Fruit fly (Drosophila melanogaster) whole organism, embryonic: ENCODE results near the gene Cpr62Bc.

Source experiments
- ATbp ChIP-seq: fragments of 200-800 bp; sonication (Bioruptor generic); optimal IDR thresholded peaks from 2 replicates; lab custom pipeline; 2017; ENCODE audit warnings: missing biosample characterization, mild to moderate bottlenecking, missing genetic modification characterization, missing genetic modification reagents
- Abd-B ChIP-seq: fragments of 200-800 bp; sonication (Bioruptor generic); optimal IDR thresholded peaks from 2 replicates; lab custom pipeline; 2018; ENCODE audit warnings: missing biosample characterization, mild to moderate bottlenecking, missing genetic modification characterization, moderate library complexity
- Ada2b ChIP-seq: fragments of 200-800 bp; sonication (Bioruptor generic); IDR thresholded peaks from 2 replicates; pipeline ENCODE4 v1.3.6; 2022; ENCODE audit warnings: missing biosample characterization, missing genetic modification characterization
- B-H1 ChIP-seq: fragments of 200-800 bp; sonication (Bioruptor generic); IDR thresholded peaks from 3 replicates; pipeline ENCODE4 v1.3.6; 2022; ENCODE audit warnings: missing biosample characterization, missing genetic modification characterization
- Bdp1 ChIP-seq: fragments of 200-800 bp; sonication (Bioruptor generic); optimal IDR thresholded peaks from 3 replicates; lab custom pipeline; 2016; ENCODE audit warnings: missing biosample characterization, missing genetic modification characterization
- CG1024 ChIP-seq: fragments of 200-800 bp; sonication (Bioruptor generic); IDR thresholded peaks from 2 replicates; pipeline ENCODE4 v1.3.6; 2022; ENCODE audit warnings: missing biosample characterization, missing genetic modification characterization
- CG11695 ChIP-seq: fragments of 200-800 bp; sonication (Bioruptor generic); IDR thresholded peaks from 3 replicates; pipeline ENCODE4 v1.3.6; 2022; ENCODE audit warnings: missing biosample characterization, missing genetic modification characterization
- CG12071 ChIP-seq: fragments of 200-800 bp; sonication (Bioruptor generic); optimal IDR thresholded peaks from 3 replicates; lab custom pipeline; 2018; ENCODE audit warnings: missing biosample characterization, mild to moderate bottlenecking, missing genetic modification characterization
- CG13123 ChIP-seq: fragments of 200-800 bp; sonication (Bioruptor generic); optimal IDR thresholded peaks from 2 replicates; lab custom pipeline; 2016; ENCODE audit warnings: missing biosample characterization, missing genetic modification characterization
- CG14050 ChIP-seq: fragments of 200-800 bp; sonication (Bioruptor generic); IDR thresholded peaks from 3 replicates; pipeline ENCODE4 v1.3.6; 2022; ENCODE audit warnings: missing biosample characterization, missing genetic modification characterization
- CG15073 ChIP-seq: fragments of 200-800 bp; sonication (Bioruptor generic); optimal IDR thresholded peaks from 2 replicates; lab custom pipeline; 2016; ENCODE audit warnings: missing biosample characterization, missing genetic modification characterization
- CG16779 ChIP-seq: fragments of 200-800 bp; sonication (Bioruptor generic); IDR thresholded peaks from 2 replicates; pipeline ENCODE4 v1.3.6; 2022; ENCODE audit warnings: missing biosample characterization, missing genetic modification characterization
- CG17829 ChIP-seq: fragments of 200-800 bp; optimal IDR thresholded peaks from 2 replicates; lab custom pipeline; 2019; ENCODE audit warnings: missing biosample characterization, mild to moderate bottlenecking, missing genetic modification characterization, moderate library complexity
- CG18476 ChIP-seq: fragments of 200-800 bp; sonication (Bioruptor generic); optimal IDR thresholded peaks from 2 replicates; lab custom pipeline; 2016; ENCODE audit warnings: missing biosample characterization, mild to moderate bottlenecking, missing genetic modification characterization
- CG2875 ChIP-seq: fragments of 200-800 bp; sonication (Bioruptor generic); optimal IDR thresholded peaks from 2 replicates; lab custom pipeline; 2017; ENCODE audit warnings: missing biosample characterization, mild to moderate bottlenecking, missing genetic modification characterization, missing genetic modification reagents
- CG33213 ChIP-seq: fragments of 200-800 bp; sonication (Bioruptor generic); optimal IDR thresholded peaks from 3 replicates; lab custom pipeline; 2016; ENCODE audit warnings: missing biosample characterization, missing genetic modification characterization
- CG42726 ChIP-seq: fragments of 200-800 bp; sonication (Bioruptor generic); IDR thresholded peaks from 2 replicates; pipeline ENCODE4 v1.3.6; 2022; ENCODE audit warnings: missing biosample characterization, missing genetic modification characterization; ENCODE audit not compliant: partially characterized antibody
- CG4328 ChIP-seq: fragments of 200-800 bp; sonication (Bioruptor generic); optimal IDR thresholded peaks from 3 replicates; lab custom pipeline; 2017; ENCODE audit warnings: missing biosample characterization, missing genetic modification reagents, missing genetic modification characterization
- CG43689 ChIP-seq: fragments of 200-800 bp; sonication (Bioruptor generic); IDR thresholded peaks from 2 replicates; pipeline ENCODE4 v1.3.6; 2022; ENCODE audit warnings: missing biosample characterization, missing genetic modification characterization
- CG4404 ChIP-seq: fragments of 200-800 bp; sonication (Bioruptor generic); IDR thresholded peaks from 2 replicates; pipeline ENCODE4 v1.3.6; 2022; ENCODE audit warnings: missing biosample characterization, missing genetic modification characterization
- CG6683 ChIP-seq: fragments of 200-800 bp; sonication (Bioruptor generic); optimal IDR thresholded peaks from 2 replicates; lab custom pipeline; 2017; ENCODE audit warnings: missing biosample characterization, mild to moderate bottlenecking, missing genetic modification characterization, missing genetic modification reagents
- CG6791 ChIP-seq: fragments of 200-800 bp; sonication (Bioruptor generic); IDR thresholded peaks from 3 replicates; pipeline ENCODE4 v1.3.6; 2022; ENCODE audit warnings: missing biosample characterization, missing genetic modification characterization; ENCODE audit not compliant: partially characterized antibody
- CG7372 ChIP-seq: fragments of 200-800 bp; sonication (Bioruptor generic); IDR thresholded peaks from 2 replicates; pipeline ENCODE4 v1.3.6; 2022; ENCODE audit warnings: missing biosample characterization, missing genetic modification characterization
- CG8478 ChIP-seq: fragments of >200 bp; optimal IDR thresholded peaks from 2 replicates; lab custom pipeline; 2018
- CG8944 ChIP-seq: fragments of 200-800 bp; sonication (Bioruptor generic); optimal IDR thresholded peaks from 3 replicates; lab custom pipeline; 2016; ENCODE audit warnings: missing biosample characterization, missing genetic modification characterization
- D19B ChIP-seq: fragments of 200-800 bp; sonication (Bioruptor generic); optimal IDR thresholded peaks from 2 replicates; lab custom pipeline; 2017; ENCODE audit warnings: missing biosample characterization, mild to moderate bottlenecking, missing genetic modification characterization
- Fer1 ChIP-seq: fragments of 200-800 bp; sonication (Bioruptor generic); optimal IDR thresholded peaks from 2 replicates; lab custom pipeline; 2017; ENCODE audit warnings: missing biosample characterization, mild to moderate bottlenecking, missing genetic modification characterization
- H2.0 ChIP-seq: fragments of 200-800 bp; sonication (Bioruptor generic); IDR thresholded peaks from 2 replicates; pipeline ENCODE4 v1.3.6; 2022; ENCODE audit warnings: missing biosample characterization, missing genetic modification characterization
- Kr ChIP-seq: fragments of 200-800 bp; sonication (Bioruptor generic); optimal IDR thresholded peaks from 2 replicates; lab custom pipeline; 2017; ENCODE audit warnings: missing biosample characterization, mild to moderate bottlenecking, missing genetic modification characterization
- NC2α ChIP-seq: fragments of 200-800 bp; sonication (Bioruptor generic); optimal IDR thresholded peaks from 2 replicates; lab custom pipeline; 2016; ENCODE audit warnings: missing biosample characterization, missing genetic modification characterization
- Neu2 ChIP-seq: fragments of 200-800 bp; sonication (Bioruptor generic); optimal IDR thresholded peaks from 3 replicates; lab custom pipeline; 2016; ENCODE audit warnings: missing biosample characterization, missing genetic modification characterization, borderline replicate concordance
- Nf-YA ChIP-seq: fragments of 200-800 bp; sonication (Bioruptor generic); IDR thresholded peaks from 2 replicates; pipeline ENCODE4 v1.3.6; 2022; ENCODE audit warnings: missing biosample characterization, missing genetic modification characterization
- NfI ChIP-seq: fragments of 200-800 bp; sonication (Bioruptor generic); optimal IDR thresholded peaks from 3 replicates; lab custom pipeline; 2018; ENCODE audit warnings: missing biosample characterization, mild to moderate bottlenecking, missing genetic modification characterization, moderate library complexity
- Rx ChIP-seq: fragments of 200-800 bp; sonication (Bioruptor generic); IDR thresholded peaks from 2 replicates; pipeline ENCODE4 v1.3.6; 2022; ENCODE audit warnings: missing biosample characterization, missing genetic modification characterization
- Xrp1 ChIP-seq: fragments of 200-800 bp; sonication (Bioruptor generic); IDR thresholded peaks from 2 replicates; pipeline ENCODE4 v1.3.6; 2022; ENCODE audit warnings: missing biosample characterization, missing genetic modification characterization
- btn ChIP-seq: fragments of 200-800 bp; sonication (Bioruptor generic); optimal IDR thresholded peaks from 2 replicates; lab custom pipeline; 2016; ENCODE audit warnings: missing biosample characterization, missing genetic modification characterization
- chif ChIP-seq, 2 experiments: fragments of 200-800 bp; sonication (Bioruptor generic); optimal IDR thresholded peaks; 3 replicates each; lab custom pipeline; 2016; ENCODE audit warnings: missing biosample characterization in 2 of 2, missing genetic modification characterization in 2 of 2
- crc ChIP-seq: fragments of 200-800 bp; sonication (Bioruptor generic); optimal IDR thresholded peaks from 2 replicates; lab custom pipeline; 2016; ENCODE audit warnings: missing biosample characterization, missing genetic modification characterization
- disco-r ChIP-seq: fragments of 200-800 bp; sonication (Bioruptor generic); optimal IDR thresholded peaks from 2 replicates; lab custom pipeline; 2016; ENCODE audit warnings: missing biosample characterization, missing genetic modification characterization
- dpn ChIP-seq, 2 experiments: fragments of 200-800 bp; sonication (Bioruptor generic); optimal IDR thresholded peaks; 3 replicates each; lab custom pipeline; 2016; ENCODE audit warnings: missing biosample characterization in 2 of 2, missing genetic modification characterization in 2 of 2
- ems ChIP-seq: fragments of 200-800 bp; sonication (Bioruptor generic); optimal IDR thresholded peaks from 3 replicates; lab custom pipeline; 2016; ENCODE audit warnings: missing biosample characterization, missing genetic modification characterization
- en ChIP-seq: fragments of 200-800 bp; sonication (Bioruptor generic); optimal IDR thresholded peaks from 2 replicates; lab custom pipeline; 2016; ENCODE audit warnings: missing biosample characterization, missing genetic modification characterization
- fd102C ChIP-seq: fragments of 200-800 bp; sonication (Bioruptor generic); optimal IDR thresholded peaks from 2 replicates; lab custom pipeline; 2018; ENCODE audit warnings: missing biosample characterization, mild to moderate bottlenecking, missing genetic modification characterization, moderate library complexity
- ftz-f1 ChIP-seq: fragments of 200-800 bp; sonication (Bioruptor generic); optimal IDR thresholded peaks from 2 replicates; lab custom pipeline; 2016; ENCODE audit warnings: missing biosample characterization, missing genetic modification characterization
- gt ChIP-seq: fragments of 200-800 bp; sonication (Bioruptor generic); IDR thresholded peaks from 2 replicates; pipeline ENCODE4 v1.3.6; 2022; ENCODE audit warnings: missing biosample characterization, missing genetic modification characterization
- hth ChIP-seq: fragments of >200 bp; optimal IDR thresholded peaks from 2 replicates; lab custom pipeline; 2017; ENCODE audit warnings: inconsistent platforms
- lab ChIP-seq: fragments of 200-800 bp; sonication (Bioruptor generic); optimal IDR thresholded peaks from 3 replicates; lab custom pipeline; 2017; ENCODE audit warnings: missing biosample characterization, missing genetic modification characterization, mild to moderate bottlenecking, moderate library complexity, missing genetic modification reagents
- pros ChIP-seq: fragments of 200-800 bp; sonication (Bioruptor generic); optimal IDR thresholded peaks from 3 replicates; lab custom pipeline; 2019; ENCODE audit warnings: missing biosample characterization, mild to moderate bottlenecking, missing genetic modification characterization, moderate library complexity
- tio ChIP-seq: fragments of 200-800 bp; sonication (Bioruptor generic); optimal IDR thresholded peaks from 2 replicates; lab custom pipeline; 2017; ENCODE audit warnings: missing biosample characterization, missing genetic modification characterization, inconsistent platforms
- trh ChIP-seq: fragments of 200-800 bp; sonication (Bioruptor generic); optimal IDR thresholded peaks from 2 replicates; lab custom pipeline; 2016; ENCODE audit warnings: missing biosample characterization, missing genetic modification characterization

Gene Cpr62Bc

DNA sequence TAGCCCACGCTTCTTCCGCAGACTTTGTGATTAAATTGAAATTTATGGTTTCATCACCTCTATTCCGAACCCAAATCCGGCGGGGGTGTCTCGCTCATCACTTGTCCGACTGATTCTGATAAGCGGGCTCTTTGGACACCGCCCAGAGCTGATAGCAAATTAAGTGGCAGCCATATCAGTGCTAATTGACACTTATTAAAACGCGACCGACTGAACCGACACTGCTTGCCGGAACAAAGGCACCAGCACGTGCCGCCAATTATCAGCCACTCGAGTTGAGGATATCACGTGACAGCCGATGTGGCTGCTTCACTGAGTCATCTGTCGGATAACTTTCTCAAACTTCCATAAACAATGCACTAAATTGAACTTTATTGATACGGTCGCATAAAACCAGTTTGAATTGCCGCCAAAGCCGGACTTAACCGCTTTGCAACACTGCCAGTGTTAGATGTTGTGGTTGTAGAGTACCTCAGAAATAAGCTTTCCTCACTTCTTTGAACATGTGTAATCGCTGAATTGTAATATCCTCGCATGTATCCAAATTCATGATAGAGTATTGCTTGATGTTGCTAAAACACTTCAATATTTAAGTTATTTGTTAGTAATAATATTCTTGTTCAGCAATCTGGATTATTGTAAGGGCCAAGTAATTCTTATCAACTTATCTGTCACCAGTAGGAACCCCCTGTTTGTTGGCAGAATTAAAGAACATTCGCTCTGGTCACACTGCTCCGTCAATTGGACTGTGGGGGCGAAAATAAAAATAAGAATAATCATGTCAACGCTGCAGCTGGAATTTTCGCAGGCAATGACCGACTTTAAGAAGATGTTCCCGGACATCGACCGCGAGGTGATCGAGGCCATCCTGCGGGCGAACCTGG, 14.8 kb upstream of the Cpr62Bc start, which contains the start of gene CG12024 (continued):
- TF ChIP-seq Neu2 (GFP tag; lab: Kevin White, UChicago) (no peak), trh (GFP tag; lab: Kevin White, UChicago) (no peak), CG6791 (GFP tag; lab: Robert Waterston, UW) (no peak), CG1024 (GFP tag; lab: Robert Waterston, UW) (peak; percentile 44), B-H1 (no peak; the same call in 2 of the 3 replicates), lab (GFP tag; lab: Kevin White, UChicago) (peak; percentile 75), disco-r (GFP tag; lab: Kevin White, UChicago) (peak; percentile 85), dpn (GFP tag; optimal IDR thresholded peaks at IDR 0.05; lab: Kevin White, UChicago) (peak; percentile 77 to 78), Nf-YA (GFP tag; lab: Robert Waterston, UW) (no peak), CG8944 (GFP tag; lab: Kevin White, UChicago) (peak; percentile 73), CG42726 (GFP tag; lab: Robert Waterston, UW) (no peak), CG8478 (no peak), CG17829 (peak; percentile 82), pros (GFP tag; lab: Kevin White, UChicago) (no peak), CG4404 (GFP tag; lab: Robert Waterston, UW) (peak; percentile 60), chif (GFP tag; optimal IDR thresholded peaks at IDR 0.05; lab: Kevin White, UChicago) (peak; percentile 74 to 81), crc (peak; percentile 25), fd102C (GFP tag; lab: Kevin White, UChicago) (no peak), ems (GFP tag; lab: Kevin White, UChicago) (peak; percentile 61), CG43689 (no peak), ftz-f1 (GFP tag; lab: Kevin White, UChicago) (no peak), Rx (GFP tag; lab: Robert Waterston, UW) (0 out of 2 replicates have a peak, but pooled peaks have one; percentile 7), CG7372 (GFP tag; lab: Robert Waterston, UW) (peak; percentile 77), CG12071 (GFP tag; lab: Kevin White, UChicago) (peak; percentile 14), CG6683 (GFP tag; lab: Kevin White, UChicago) (peak; percentile 41), tio (GFP tag; lab: Kevin White, UChicago) (peak; percentile 64), Xrp1 (GFP tag; lab: Robert Waterston, UW) (no peak; the same call in 1 of the 2 replicates), NC2α (GFP tag; lab: Kevin White, UChicago) (peak; percentile 33), gt (GFP tag; lab: Robert Waterston, UW) (no peak), Abd-B (GFP tag; lab: Kevin White, UChicago) (peak; percentile 89), hth (no peak), CG2875 (peak; percentile 12), D19B (GFP tag; lab: Kevin White, UChicago) (peak; percentile 11), CG15073 (GFP tag; lab: Kevin White, UChicago) (peak; percentile 4), CG4328 (GFP tag; lab: Kevin White, UChicago) (peak; percentile 54), en (GFP tag; lab: Kevin White, UChicago) (peak; percentile 26), ATbp (GFP tag; lab: Kevin White, UChicago) (peak; percentile 19), CG16779 (GFP tag; lab: Robert Waterston, UW) (no peak), btn (GFP tag; lab: Kevin White, UChicago) (no peak), Fer1 (GFP tag; lab: Kevin White, UChicago) (peak; percentile 78), Kr (GFP tag; lab: Kevin White, UChicago) (no peak), CG11695 (0 out of 3 replicates have a peak, but pooled peaks have one; percentile 18), CG14050 (GFP tag; lab: Robert Waterston, UW) (peak; percentile 32; the same call in 1 of the 3 replicates), NfI (GFP tag; lab: Kevin White, UChicago) (peak; percentile 85), Ada2b (GFP tag; lab: Robert Waterston, UW) (peak; percentile 55), Bdp1 (GFP tag; lab: Kevin White, UChicago) (peak; percentile 78), CG18476 (GFP tag; lab: Kevin White, UChicago) (peak; percentile 47), H2.0 (GFP tag; lab: Robert Waterston, UW) (peak; percentile 55; the same call in 1 of the 2 replicates), CG33213 (peak; percentile 77), CG13123 (GFP tag; lab: Kevin White, UChicago) (peak; percentile 54)
